Worm (Caenorhabditis elegans) whole organism, L1 larva: ENCODE data around the gene dhhc-8.

Experiments used
- C04F5.9 ChIP-seq: sonication (generic microtip); optimal IDR thresholded peaks from 2 replicates; lab custom pipeline; 2016; ENCODE audit warnings: missing genetic modification characterization, missing compliant biosample characterization
- F16B12.6 ChIP-seq: fragments of 150-350 bp; optimal IDR thresholded peaks from 2 replicates; lab custom pipeline; 2014; ENCODE audit warnings: missing biosample characterization, missing genetic modification characterization
- aha-1 ChIP-seq: fragments of 150-350 bp; optimal IDR thresholded peaks from 2 replicates; lab custom pipeline; 2014; ENCODE audit warnings: missing biosample characterization, missing genetic modification characterization
- alr-1 ChIP-seq: fragments of 200-800 bp; sonication (Bioruptor generic); optimal IDR thresholded peaks from 2 replicates; lab custom pipeline; 2018; ENCODE audit warnings: borderline replicate concordance, mild to moderate bottlenecking, missing genetic modification characterization, missing compliant biosample characterization
- aly-2 ChIP-seq: fragments of 150-350 bp; optimal IDR thresholded peaks from 2 replicates; lab custom pipeline; 2014; ENCODE audit warnings: missing biosample characterization, missing genetic modification characterization
- ama-1 ChIP-seq: fragments of 150-350 bp; optimal IDR thresholded peaks from 2 replicates; lab custom pipeline; 2014
- blmp-1 ChIP-seq: fragments of 150-350 bp; optimal IDR thresholded peaks from 2 replicates; lab custom pipeline; 2014; ENCODE audit warnings: missing biosample characterization, missing genetic modification characterization
- ceh-82 ChIP-seq, 3 experiments: fragments of 150-350 bp in 1 of 3; sonication (generic microtip) in 2 of 3; optimal IDR thresholded peaks; 2 replicates each; lab custom pipeline; 2014 to 2017; ENCODE audit warnings: missing biosample characterization in 3 of 3, missing genetic modification characterization in 3 of 3
- ceh-90 ChIP-seq: sonication (generic microtip); optimal IDR thresholded peaks from 2 replicates; lab custom pipeline; 2016; ENCODE audit warnings: missing genetic modification characterization, missing compliant biosample characterization
- dsc-1 ChIP-seq: sonication (generic microtip); optimal IDR thresholded peaks from 2 replicates; lab custom pipeline; 2016; ENCODE audit warnings: mild to moderate bottlenecking, missing genetic modification characterization, missing compliant biosample characterization
- efl-3 ChIP-seq: fragments of 200-800 bp; sonication (Bioruptor generic); optimal IDR thresholded peaks from 2 replicates; lab custom pipeline; 2018; ENCODE audit warnings: mild to moderate bottlenecking, missing genetic modification characterization, missing compliant biosample characterization
- egl-13 ChIP-seq: sonication (generic microtip); optimal IDR thresholded peaks from 2 replicates; lab custom pipeline; 2016; ENCODE audit warnings: missing genotype, missing genetic modification reagents, missing genetic modification characterization, missing compliant biosample characterization
- egl-27 ChIP-seq, 2 experiments: fragments of 150-350 bp in 1 of 2; sonication (generic microtip); optimal IDR thresholded peaks; 3 replicates each; lab custom pipeline; 2017 to 2018; ENCODE audit warnings: missing biosample characterization in 2 of 2, missing genetic modification characterization in 2 of 2, missing genetic modification reagents in 2 of 2
- elt-3 ChIP-seq, 6 experiments: fragments of 150-350 bp in 1 of 6; sonication (generic microtip); optimal IDR thresholded peaks; 2 replicates each; lab custom pipeline; 2017 to 2018; ENCODE audit warnings: missing biosample characterization in 6 of 6, missing genetic modification characterization in 6 of 6, inconsistent platforms in 1 of 6
- ets-5 ChIP-seq: fragments of 200-800 bp; sonication (Bioruptor generic); IDR thresholded peaks from 2 replicates; pipeline ENCODE4 v1.3.6; 2022; ENCODE audit warnings: missing genetic modification characterization, missing compliant biosample characterization
- fkh-10 ChIP-seq: sonication (generic microtip); optimal IDR thresholded peaks from 2 replicates; lab custom pipeline; 2017; ENCODE audit warnings: missing biosample characterization, missing genetic modification reagents, missing genetic modification characterization
- fos-1 ChIP-seq: fragments of 150-350 bp; optimal IDR thresholded peaks from 2 replicates; lab custom pipeline; 2014; ENCODE audit warnings: missing biosample characterization, missing genetic modification characterization
- grh-1 ChIP-seq: fragments of 200-800 bp; sonication (Bioruptor generic); IDR thresholded peaks from 2 replicates; pipeline ENCODE4 v1.3.6; 2022; ENCODE audit warnings: missing genetic modification reagents, missing genetic modification characterization, missing compliant biosample characterization
- hlh-17 ChIP-seq: fragments of 200-800 bp; sonication (Bioruptor generic); optimal IDR thresholded peaks from 2 replicates; lab custom pipeline; 2018; ENCODE audit warnings: missing genetic modification characterization, mild to moderate bottlenecking, missing compliant biosample characterization, moderate library complexity, borderline replicate concordance
- hpl-2 ChIP-seq: fragments of 150-350 bp; optimal IDR thresholded peaks from 2 replicates; lab custom pipeline; 2014; ENCODE audit warnings: missing biosample characterization, missing genetic modification reagents, missing genetic modification characterization
- jun-1 ChIP-seq: fragments of 150-350 bp; optimal IDR thresholded peaks from 2 replicates; lab custom pipeline; 2014; ENCODE audit warnings: missing biosample characterization, missing genetic modification reagents, missing genetic modification characterization
- lin-13 ChIP-seq: fragments of 150-350 bp; optimal IDR thresholded peaks from 2 replicates; lab custom pipeline; 2014; ENCODE audit warnings: missing biosample characterization, missing genetic modification reagents, missing genetic modification characterization
- lin-14 ChIP-seq: fragments of 200-800 bp; sonication (Bioruptor generic); optimal IDR thresholded peaks from 2 replicates; lab custom pipeline; 2018; ENCODE audit warnings: mild to moderate bottlenecking, missing genetic modification characterization, moderate library complexity, missing compliant biosample characterization
- lin-15B ChIP-seq: fragments of 150-350 bp; sonication (generic microtip); optimal IDR thresholded peaks from 3 replicates; lab custom pipeline; 2014; ENCODE audit warnings: missing biosample characterization, missing genetic modification characterization
- lsy-2 ChIP-seq, 2 experiments: fragments of 150-350 bp; optimal IDR thresholded peaks; 2 replicates each; lab custom pipeline; 2014; ENCODE audit warnings: missing biosample characterization in 2 of 2, missing genetic modification characterization in 2 of 2
- mdl-1 ChIP-seq, 2 experiments: fragments of 150-350 bp; optimal IDR thresholded peaks; 2 replicates each; lab custom pipeline; 2014 to 2017; ENCODE audit warnings: missing biosample characterization in 2 of 2, missing genetic modification characterization in 2 of 2, inconsistent platforms in 1 of 2
- mef-2 ChIP-seq: fragments of 150-350 bp; optimal IDR thresholded peaks from 2 replicates; lab custom pipeline; 2014; ENCODE audit warnings: missing biosample characterization, missing genetic modification characterization
- mep-1 ChIP-seq: fragments of 150-350 bp; optimal IDR thresholded peaks from 2 replicates; lab custom pipeline; 2014; ENCODE audit warnings: missing biosample characterization, missing genetic modification characterization
- nhr-11 ChIP-seq: fragments of 150-350 bp; optimal IDR thresholded peaks from 2 replicates; lab custom pipeline; 2014; ENCODE audit warnings: missing biosample characterization, missing genetic modification characterization
- nhr-19 ChIP-seq: fragments of 200-800 bp; sonication (Bioruptor generic); conservative IDR thresholded peaks from 2 replicates; pipeline ENCODE4 v1.3.6; 2022; ENCODE audit warnings: missing genetic modification characterization, missing compliant biosample characterization
- nhr-20 ChIP-seq: sonication (generic microtip); optimal IDR thresholded peaks from 2 replicates; lab custom pipeline; 2016; ENCODE audit warnings: mild to moderate bottlenecking, missing genetic modification characterization, missing compliant biosample characterization
- nhr-28 ChIP-seq: fragments of 150-350 bp; optimal IDR thresholded peaks from 2 replicates; lab custom pipeline; 2014; ENCODE audit warnings: missing biosample characterization, missing genetic modification characterization
- nhr-47 ChIP-seq: sonication (generic microtip); optimal IDR thresholded peaks from 2 replicates; lab custom pipeline; 2016; ENCODE audit warnings: mild to moderate bottlenecking, missing genetic modification characterization, moderate library complexity, missing compliant biosample characterization
- nhr-71 ChIP-seq: sonication (generic microtip); optimal IDR thresholded peaks from 2 replicates; lab custom pipeline; 2016; ENCODE audit warnings: mild to moderate bottlenecking, missing genetic modification characterization, moderate library complexity, missing compliant biosample characterization
- nhr-76 ChIP-seq: sonication (generic microtip); optimal IDR thresholded peaks from 2 replicates; lab custom pipeline; 2017; ENCODE audit warnings: missing biosample characterization, missing genetic modification characterization
- nhr-84 ChIP-seq: sonication (generic microtip); optimal IDR thresholded peaks from 2 replicates; lab custom pipeline; 2017; ENCODE audit warnings: missing biosample characterization, missing genetic modification characterization
- nhr-85 ChIP-seq: sonication (generic microtip); peaks from one replicate; lab custom pipeline; 2016; ENCODE audit warnings: missing genetic modification characterization, inconsistent platforms, missing compliant biosample characterization
- pag-3 ChIP-seq: sonication (generic microtip); optimal IDR thresholded peaks from 2 replicates; lab custom pipeline; 2017; ENCODE audit warnings: missing genetic modification characterization, mild to moderate bottlenecking, missing compliant biosample characterization, antibody characterized with exemption, borderline replicate concordance; ENCODE audit not compliant: insufficient read depth
- rnt-1 ChIP-seq: sonication (generic microtip); optimal IDR thresholded peaks from 2 replicates; lab custom pipeline; 2016; ENCODE audit warnings: mild to moderate bottlenecking, missing genetic modification characterization, moderate library complexity, missing compliant biosample characterization
- skn-1 ChIP-seq: fragments of 150-350 bp; optimal IDR thresholded peaks from 2 replicates; lab custom pipeline; 2014; ENCODE audit warnings: missing biosample characterization, missing genetic modification characterization
- snpc-4 ChIP-seq: fragments of 150-350 bp; optimal IDR thresholded peaks from 2 replicates; lab custom pipeline; 2014; ENCODE audit warnings: missing biosample characterization, missing genetic modification characterization
- sptf-1 ChIP-seq: fragments of 150-350 bp; optimal IDR thresholded peaks from 2 replicates; lab custom pipeline; 2014; ENCODE audit warnings: missing biosample characterization, missing genetic modification characterization
- sup-37 ChIP-seq: fragments of 200-800 bp; sonication (Bioruptor generic); optimal IDR thresholded peaks from 2 replicates; lab custom pipeline; 2018; ENCODE audit warnings: mild to moderate bottlenecking, missing genetic modification characterization, missing compliant biosample characterization
- swsn-7 ChIP-seq: sonication (generic microtip); optimal IDR thresholded peaks from 2 replicates; lab custom pipeline; 2016; ENCODE audit warnings: missing genetic modification characterization, missing compliant biosample characterization
- tbx-2 ChIP-seq: sonication (generic microtip); optimal IDR thresholded peaks from 2 replicates; lab custom pipeline; 2016; ENCODE audit warnings: missing genetic modification characterization, missing compliant biosample characterization
- tlp-1 ChIP-seq: fragments of 150-350 bp; optimal IDR thresholded peaks from 2 replicates; lab custom pipeline; 2014; ENCODE audit warnings: missing biosample characterization, missing genetic modification characterization
- unc-86 ChIP-seq: sonication (generic microtip); optimal IDR thresholded peaks from 2 replicates; lab custom pipeline; 2016; ENCODE audit warnings: missing genetic modification characterization, missing compliant biosample characterization
- zag-1 ChIP-seq: fragments of 150-350 bp; optimal IDR thresholded peaks from 2 replicates; lab custom pipeline; 2014; ENCODE audit warnings: missing biosample characterization, missing genetic modification characterization
- ztf-4 ChIP-seq: fragments of 150-350 bp; optimal IDR thresholded peaks from 2 replicates; lab custom pipeline; 2014; ENCODE audit warnings: missing biosample characterization, missing genetic modification characterization

dhhc-8 gene

DNA sequence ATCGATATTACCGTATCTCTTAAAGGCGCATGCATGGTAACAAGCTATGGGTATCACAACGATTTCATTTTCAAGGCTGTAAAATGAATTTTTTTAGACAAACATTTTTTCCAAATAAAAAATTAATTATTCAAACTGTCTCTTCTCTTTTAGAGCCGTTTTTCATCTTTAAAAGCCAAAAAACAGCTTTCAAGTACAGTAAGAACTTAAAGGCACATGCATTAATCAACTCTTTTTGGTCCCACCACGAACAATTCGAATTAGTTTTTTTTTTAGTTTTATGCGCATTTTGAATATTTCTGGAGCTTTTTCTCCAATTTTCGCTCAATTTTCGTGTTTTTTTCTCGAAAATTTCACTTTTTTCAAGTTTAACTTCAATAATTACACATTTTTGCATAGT is 3.0 kb upstream of the dhhc-8 start:
- TF ChIP-seq F16B12.6 (tag; lab: Kevin White, UChicago) (no peak), sup-37 (GFP tag; lab: Kevin White, UChicago) (no peak), efl-3 (GFP tag; lab: Kevin White, UChicago) (no peak), ztf-4 (no peak), egl-13 (tag; lab: Kevin White, UChicago) (no peak), blmp-1 (tag; lab: Kevin White, UChicago) (no peak), alr-1 (tag; lab: Kevin White, UChicago) (no peak), pag-3 (tag; lab: Kevin White, UChicago) (no peak), mep-1 (no peak), ceh-82 (tag; optimal IDR thresholded peaks at IDR 0.05; lab: Kevin White, UChicago) (no peak), dsc-1 (tag; lab: Kevin White, UChicago) (no peak), nhr-47 (tag; lab: Kevin White, UChicago) (no peak)

DNA sequence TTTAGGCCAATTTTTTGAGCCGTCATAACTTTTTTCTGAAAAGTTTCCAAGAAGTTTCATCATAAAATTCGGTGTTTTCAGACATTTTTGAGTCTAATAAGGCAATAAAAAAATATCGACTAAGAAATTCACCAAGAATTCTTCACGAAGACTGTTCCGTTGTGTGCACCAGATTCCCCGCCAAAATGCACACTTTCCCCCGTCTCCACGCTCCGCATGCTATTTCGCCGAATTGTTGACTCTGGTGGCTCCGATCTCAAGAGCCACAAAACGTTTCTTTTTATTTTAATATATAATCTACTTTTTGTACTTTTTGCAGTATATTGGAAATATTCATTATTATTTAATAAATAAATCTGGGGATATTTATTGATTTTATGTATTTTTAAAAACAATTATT is 1.9 kb upstream of the dhhc-8 start:
- TF ChIP-seq nhr-85 (tag; lab: Kevin White, UChicago) (peak; percentile 39), egl-27 (tag; optimal IDR thresholded peaks at IDR 0.05; lab: Kevin White, UChicago) (no peak), mef-2 (tag; lab: Kevin White, UChicago) (no peak), efl-3 (GFP tag; lab: Kevin White, UChicago) (no peak), lin-13 (GFP tag; lab: Kevin White, UChicago) (no peak), nhr-19 (no peak), tlp-1 (no peak), tbx-2 (tag; lab: Kevin White, UChicago) (no peak), hlh-17 (GFP tag; lab: Kevin White, UChicago) (no peak), swsn-7 (tag; lab: Kevin White, UChicago) (no peak), nhr-84 (tag; lab: Kevin White, UChicago) (no peak), nhr-76 (tag; lab: Kevin White, UChicago) (no peak), hpl-2 (GFP tag; lab: Kevin White, UChicago) (no peak), nhr-28 (no peak), mep-1 (no peak), ets-5 (GFP tag; lab: Robert Waterston, UW) (no peak), egl-13 (tag; lab: Kevin White, UChicago) (peak; percentile 11), ceh-90 (tag; lab: Kevin White, UChicago) (no peak), grh-1 (GFP tag; lab: Robert Waterston, UW) (no peak), ztf-4 (no peak), F16B12.6 (tag; lab: Kevin White, UChicago) (peak; percentile 77)

DNA sequence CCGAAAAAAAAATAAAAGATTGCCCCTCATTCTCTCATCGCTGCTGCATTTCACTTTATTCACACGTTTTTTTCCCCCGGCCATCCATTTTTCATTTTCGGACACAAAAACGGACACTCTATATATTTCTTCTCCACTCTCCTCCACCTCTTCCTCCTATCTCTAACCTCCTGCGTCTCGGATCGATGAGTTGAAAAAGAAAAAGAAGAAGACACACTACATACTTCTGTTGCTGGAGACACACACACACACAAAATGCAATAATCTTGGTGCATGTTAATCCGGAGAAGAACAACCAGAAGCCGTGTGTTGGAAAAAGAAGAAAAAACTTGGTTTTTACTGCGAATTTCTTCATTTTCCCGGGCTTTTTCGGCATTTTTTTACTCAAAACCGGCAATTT is 1.5 kb upstream of the dhhc-8 start:
- TF ChIP-seq nhr-71 (tag; lab: Kevin White, UChicago): peak; percentile 62
- peak; percentile 55 for TF ChIP-seq zag-1 (tag; lab: Kevin White, UChicago)
- peak; percentile 42 for TF ChIP-seq nhr-20 (tag; lab: Kevin White, UChicago)
- TF ChIP-seq egl-13 (tag; lab: Kevin White, UChicago): no peak
- TF ChIP-seq swsn-7 (tag; lab: Kevin White, UChicago): peak; percentile 38
- TF ChIP-seq aly-2 (tag; lab: Kevin White, UChicago): peak; percentile 25
- peak; percentile 86 for TF ChIP-seq blmp-1 (tag; lab: Kevin White, UChicago)
- TF ChIP-seq C04F5.9 (tag; lab: Kevin White, UChicago): no peak
- no peak for TF ChIP-seq lin-15B (tag; lab: Kevin White, UChicago)
- no peak for TF ChIP-seq lin-14 (GFP tag; lab: Kevin White, UChicago)
- no peak for TF ChIP-seq hpl-2 (GFP tag; lab: Kevin White, UChicago)
- peak; percentile 3 for TF ChIP-seq ama-1 (lab: Kevin White, UChicago)
- TF ChIP-seq nhr-11 (tag; lab: Kevin White, UChicago): no peak
- TF ChIP-seq elt-3 (tag; optimal IDR thresholded peaks at IDR 0.05; lab: Kevin White, UChicago): peak in 1 of 6 experiments; percentile 42
- TF ChIP-seq alr-1 (tag; lab: Kevin White, UChicago): no peak
- TF ChIP-seq skn-1 (tag; lab: Kevin White, UChicago): peak; percentile 15
- peak; percentile 1 for TF ChIP-seq unc-86 (tag; lab: Kevin White, UChicago)
- no peak for TF ChIP-seq sptf-1 (tag; lab: Kevin White, UChicago)
- peak; percentile 30 for TF ChIP-seq dsc-1 (tag; lab: Kevin White, UChicago)
- TF ChIP-seq jun-1 (tag; lab: Kevin White, UChicago): peak; percentile 20
- peak; percentile 30 for TF ChIP-seq snpc-4
- peak; percentile 36 to 74 for TF ChIP-seq lsy-2 (tag; optimal IDR thresholded peaks at IDR 0.05; lab: Kevin White, UChicago)
- peak; percentile 47 for TF ChIP-seq fos-1
- TF ChIP-seq fkh-10 (GFP tag; lab: Kevin White, UChicago): peak; percentile 58
- peak in 1 of 2 experiments; percentile 31 for TF ChIP-seq mdl-1 (tag; optimal IDR thresholded peaks at IDR 0.05; lab: Kevin White, UChicago)
- no peak for TF ChIP-seq hlh-17 (GFP tag; lab: Kevin White, UChicago)
- TF ChIP-seq pag-3 (tag; lab: Kevin White, UChicago): no peak
- TF ChIP-seq mef-2 (tag; lab: Kevin White, UChicago): no peak
- TF ChIP-seq aha-1: no peak
- TF ChIP-seq rnt-1 (tag; lab: Kevin White, UChicago): no peak
